Worm (Caenorhabditis elegans) whole organism, mixed stage, embryonic: Measurements from ENCODE around the gene ZK180.7.

Experiments used
- M03D4.4 ChIP-seq: sonication (generic microtip); optimal IDR thresholded peaks from 2 replicates; lab custom pipeline; 2017; ENCODE audit warnings: mild to moderate bottlenecking, missing genetic modification characterization, missing compliant biosample characterization
- blmp-1 ChIP-seq: fragments of 150-350 bp; optimal IDR thresholded peaks from 2 replicates; lab custom pipeline; 2014; ENCODE audit warnings: missing biosample characterization, missing genetic modification characterization
- ceh-39 ChIP-seq: fragments of 150-350 bp; optimal IDR thresholded peaks from 2 replicates; lab custom pipeline; 2014; ENCODE audit warnings: missing biosample characterization, missing genetic modification characterization
- elt-1 ChIP-seq: sonication (generic microtip); optimal IDR thresholded peaks from 2 replicates; lab custom pipeline; 2017; ENCODE audit warnings: missing genetic modification characterization, mild to moderate bottlenecking, missing compliant biosample characterization, antibody characterized with exemption, moderate library complexity, borderline replicate concordance; ENCODE audit not compliant: insufficient read depth
- mep-1 ChIP-seq: fragments of 150-350 bp; optimal IDR thresholded peaks from 2 replicates; lab custom pipeline; 2017; ENCODE audit warnings: missing biosample characterization, missing genetic modification reagents, missing genetic modification characterization, inconsistent platforms
- nhr-12 ChIP-seq: fragments of 150-350 bp; optimal IDR thresholded peaks from 2 replicates; lab custom pipeline; 2014; ENCODE audit warnings: missing biosample characterization, missing genetic modification characterization
- snpc-4 ChIP-seq: fragments of 150-350 bp; optimal IDR thresholded peaks from 2 replicates; lab custom pipeline; 2014; ENCODE audit warnings: missing biosample characterization, missing genetic modification characterization
- unc-62 ChIP-seq: fragments of 150-350 bp; optimal IDR thresholded peaks from 2 replicates; lab custom pipeline; 2014; ENCODE audit warnings: missing biosample characterization, missing genetic modification reagents, missing genetic modification characterization
- ztf-11 ChIP-seq: fragments of 150-350 bp; optimal IDR thresholded peaks from 2 replicates; lab custom pipeline; 2014; ENCODE audit warnings: missing biosample characterization, missing genetic modification characterization

DNA sequence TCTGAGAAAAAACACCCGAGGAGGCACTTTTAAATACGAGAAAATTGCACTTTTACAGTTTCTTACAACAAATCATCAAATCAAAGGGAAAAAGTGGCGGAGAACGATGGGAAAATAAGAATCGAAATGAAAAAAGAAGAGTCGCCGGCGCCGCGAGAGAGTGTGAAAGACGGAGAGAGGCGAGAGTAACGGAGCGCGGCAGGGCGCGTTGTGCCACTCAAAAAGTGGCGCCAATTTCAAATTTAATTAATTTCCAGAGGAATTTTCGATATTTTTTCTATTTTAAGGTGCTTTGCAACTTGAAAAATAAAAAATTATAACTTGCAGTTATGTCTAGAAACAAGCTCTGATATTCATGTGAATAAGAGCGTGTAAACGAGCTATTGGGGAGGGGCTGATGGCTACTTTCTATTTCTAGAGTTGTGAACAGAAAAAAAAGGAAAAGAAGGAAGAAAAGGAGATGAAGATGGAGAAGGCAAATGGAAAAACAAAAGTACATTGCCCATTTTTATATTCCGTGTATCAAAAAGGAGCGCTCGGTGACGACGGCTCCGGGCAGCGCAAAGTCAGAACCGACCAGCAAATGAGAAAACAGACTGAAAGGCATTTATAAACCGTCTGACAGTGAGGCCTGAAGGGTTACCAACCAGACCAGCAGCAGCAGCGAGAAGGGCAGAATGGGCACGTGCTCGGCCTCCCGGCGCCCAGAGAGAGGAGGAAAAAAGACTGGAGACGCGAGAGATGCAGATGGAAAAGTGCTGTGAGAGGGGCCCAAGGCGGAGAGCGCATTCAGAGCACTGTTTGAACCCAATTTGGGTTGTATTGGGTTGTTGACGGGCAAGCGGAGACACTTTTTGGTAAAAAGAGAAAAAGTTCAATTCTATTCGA, 19.2 kb upstream of the ZK180.7 start:
- no peak for TF ChIP-seq ceh-39
- TF ChIP-seq nhr-12 (tag; lab: Kevin White, UChicago), result no peak
- no peak for TF ChIP-seq snpc-4 (tag; lab: Kevin White, UChicago)
- no peak for TF ChIP-seq M03D4.4
- no peak for TF ChIP-seq blmp-1 (tag; lab: Kevin White, UChicago)
- no peak for TF ChIP-seq unc-62 (GFP tag; lab: Kevin White, UChicago)
- no peak for TF ChIP-seq elt-1
- TF ChIP-seq ztf-11 (tag; lab: Kevin White, UChicago), result no peak
- no peak for TF ChIP-seq mep-1 (tag; lab: Kevin White, UChicago)
